Fruit fly (Drosophila melanogaster) whole organism, embryonic: ENCODE results near the gene erm.
A peak's percentile ranks its signal among the peaks of the same experiment; 100 is the strongest.

ENCODE experiments used
- Bdp1 ChIP-seq: fragments of 200-800 bp; sonication (Bioruptor generic); optimal IDR thresholded peaks from 3 replicates; lab custom pipeline; 2016; ENCODE audit warnings: missing biosample characterization, missing genetic modification characterization
- Bteb2 ChIP-seq: fragments of 200-800 bp; sonication (Bioruptor generic); optimal IDR thresholded peaks from 2 replicates; lab custom pipeline; 2016; ENCODE audit warnings: missing biosample characterization, missing genetic modification characterization
- CG10565 ChIP-seq: fragments of 200-800 bp; sonication (Bioruptor generic); optimal IDR thresholded peaks from 3 replicates; lab custom pipeline; 2016; ENCODE audit warnings: missing biosample characterization, mild to moderate bottlenecking, missing genetic modification characterization
- CG12071 ChIP-seq: fragments of 200-800 bp; sonication (Bioruptor generic); optimal IDR thresholded peaks from 3 replicates; lab custom pipeline; 2018; ENCODE audit warnings: missing biosample characterization, mild to moderate bottlenecking, missing genetic modification characterization
- CG15696 ChIP-seq: fragments of 200-800 bp; sonication (Bioruptor generic); optimal IDR thresholded peaks from 2 replicates; lab custom pipeline; 2019; ENCODE audit warnings: missing biosample characterization, mild to moderate bottlenecking, missing genetic modification characterization, moderate library complexity
- CG17361 ChIP-seq: fragments of 200-800 bp; sonication (Bioruptor generic); IDR thresholded peaks from 3 replicates; pipeline ENCODE4 v1.3.6; 2022; ENCODE audit warnings: missing biosample characterization, missing genetic modification characterization
- CG17568 ChIP-seq: fragments of 200-800 bp; sonication (Bioruptor generic); optimal IDR thresholded peaks from 2 replicates; lab custom pipeline; 2018; ENCODE audit warnings: missing biosample characterization, mild to moderate bottlenecking, missing genetic modification characterization, moderate library complexity
- CG2120 ChIP-seq: fragments of 200-800 bp; sonication (Bioruptor generic); optimal IDR thresholded peaks from 3 replicates; lab custom pipeline; 2016; ENCODE audit warnings: missing biosample characterization, missing genetic modification characterization
- CG31224 ChIP-seq: fragments of 200-800 bp; sonication (Bioruptor generic); IDR thresholded peaks from 2 replicates; pipeline ENCODE4 v1.3.6; 2022; ENCODE audit warnings: missing biosample characterization, missing genetic modification characterization
- CG31388 ChIP-seq: fragments of 200-800 bp; sonication (Bioruptor generic); optimal IDR thresholded peaks from 2 replicates; lab custom pipeline; 2016; ENCODE audit warnings: missing biosample characterization, missing genetic modification characterization
- CG32767 ChIP-seq: fragments of 200-800 bp; sonication (Bioruptor generic); IDR thresholded peaks from 2 replicates; pipeline ENCODE4 v1.3.6; 2022; ENCODE audit warnings: missing biosample characterization, missing genetic modification characterization
- CG3847 ChIP-seq: fragments of 200-800 bp; sonication (Bioruptor generic); IDR thresholded peaks from 2 replicates; pipeline ENCODE4 v1.3.6; 2022; ENCODE audit warnings: missing biosample characterization, missing genetic modification characterization
- CG4820 ChIP-seq: fragments of 200-800 bp; sonication (Bioruptor generic); optimal IDR thresholded peaks from 3 replicates; lab custom pipeline; 2016; ENCODE audit warnings: missing biosample characterization, missing genetic modification characterization
- CG5953 ChIP-seq: fragments of 200-800 bp; sonication (Bioruptor generic); IDR thresholded peaks from 2 replicates; pipeline ENCODE4 v1.3.6; 2022; ENCODE audit warnings: missing biosample characterization, missing genetic modification characterization
- CG7745 ChIP-seq: fragments of 200-800 bp; sonication (Bioruptor generic); optimal IDR thresholded peaks from 2 replicates; lab custom pipeline; 2018; ENCODE audit warnings: missing biosample characterization, mild to moderate bottlenecking, missing genetic modification characterization, moderate library complexity
- Dip2 ChIP-seq: fragments of 200-800 bp; sonication (Bioruptor generic); IDR thresholded peaks from 2 replicates; pipeline ENCODE4 v1.3.6; 2022; ENCODE audit warnings: missing biosample characterization, missing genetic modification characterization
- E2f2 ChIP-seq: fragments of 200-800 bp; sonication (Bioruptor generic); IDR thresholded peaks from 2 replicates; pipeline ENCODE4 v1.3.6; 2022; ENCODE audit warnings: missing biosample characterization, missing genetic modification characterization
- ERR ChIP-seq: fragments of 200-800 bp; sonication (Bioruptor generic); optimal IDR thresholded peaks from 2 replicates; lab custom pipeline; 2016; ENCODE audit warnings: missing biosample characterization, missing genetic modification characterization
- Eip74EF ChIP-seq, 2 experiments: fragments of 200-800 bp in 1 of 2; fragments of >200 bp in 1 of 2; sonication (Bioruptor generic) in 1 of 2; optimal IDR thresholded peaks; 2 replicates each; lab custom pipeline; 2017 to 2019; ENCODE audit warnings: missing biosample characterization in 2 of 2, missing genetic modification characterization in 2 of 2, mild to moderate bottlenecking in 1 of 2, moderate library complexity in 1 of 2
- Fer2 ChIP-seq: fragments of 200-800 bp; sonication (Bioruptor generic); optimal IDR thresholded peaks from 2 replicates; lab custom pipeline; 2018; ENCODE audit warnings: missing biosample characterization, mild to moderate bottlenecking, missing genetic modification characterization, moderate library complexity
- GATAe ChIP-seq: fragments of 200-800 bp; sonication (Bioruptor generic); conservative IDR thresholded peaks from 2 replicates; pipeline ENCODE4 v1.3.6; 2022; ENCODE audit warnings: missing biosample characterization, missing genetic modification characterization
- HLH4C ChIP-seq: fragments of 200-800 bp; sonication (Bioruptor generic); IDR thresholded peaks from 3 replicates; pipeline ENCODE4 v1.3.6; 2022; ENCODE audit warnings: missing biosample characterization, missing genetic modification characterization; ENCODE audit not compliant: partially characterized antibody
- Hmx ChIP-seq: fragments of 200-800 bp; sonication (Bioruptor generic); optimal IDR thresholded peaks from 2 replicates; lab custom pipeline; 2016; ENCODE audit warnings: missing biosample characterization, missing genetic modification characterization
- Mad ChIP-seq: fragments of 200-800 bp; sonication (Bioruptor generic); optimal IDR thresholded peaks from 2 replicates; lab custom pipeline; 2016; ENCODE audit warnings: missing biosample characterization, missing genetic modification characterization
- Mrtf ChIP-seq: fragments of 200-800 bp; sonication (Bioruptor generic); IDR thresholded peaks from 3 replicates; pipeline ENCODE4 v1.3.6; 2022; ENCODE audit warnings: missing biosample characterization, missing genetic modification characterization
- Neu2 ChIP-seq: fragments of 200-800 bp; sonication (Bioruptor generic); optimal IDR thresholded peaks from 3 replicates; lab custom pipeline; 2016; ENCODE audit warnings: missing biosample characterization, missing genetic modification characterization, borderline replicate concordance
- Nf-YA ChIP-seq: fragments of 200-800 bp; sonication (Bioruptor generic); IDR thresholded peaks from 2 replicates; pipeline ENCODE4 v1.3.6; 2022; ENCODE audit warnings: missing biosample characterization, missing genetic modification characterization
- PHDP ChIP-seq: fragments of 200-800 bp; sonication (Bioruptor generic); optimal IDR thresholded peaks from 3 replicates; lab custom pipeline; 2018; ENCODE audit warnings: missing biosample characterization, mild to moderate bottlenecking, missing genetic modification characterization, moderate library complexity
- YL-1 ChIP-seq: fragments of 200-800 bp; sonication (Bioruptor generic); optimal IDR thresholded peaks from 3 replicates; lab custom pipeline; 2017; ENCODE audit warnings: missing biosample characterization, mild to moderate bottlenecking, missing genetic modification characterization
- ap ChIP-seq: fragments of 200-800 bp; sonication (Bioruptor generic); IDR thresholded peaks from 2 replicates; pipeline ENCODE4 v1.3.6; 2022; ENCODE audit warnings: missing biosample characterization, missing genetic modification characterization
- chif ChIP-seq, 2 experiments: fragments of 200-800 bp; sonication (Bioruptor generic); optimal IDR thresholded peaks; 3 replicates each; lab custom pipeline; 2016; ENCODE audit warnings: missing biosample characterization in 2 of 2, missing genetic modification characterization in 2 of 2
- chm ChIP-seq: fragments of 200-800 bp; sonication (Bioruptor generic); IDR thresholded peaks from 2 replicates; pipeline ENCODE4 v1.3.6; 2022; ENCODE audit warnings: missing biosample characterization, missing genetic modification characterization
- ci ChIP-seq: fragments of 200-800 bp; sonication (Bioruptor generic); IDR thresholded peaks from 3 replicates; pipeline ENCODE4 v1.3.6; 2022; ENCODE audit warnings: missing biosample characterization, missing genetic modification characterization
- crc ChIP-seq: fragments of 200-800 bp; sonication (Bioruptor generic); optimal IDR thresholded peaks from 2 replicates; lab custom pipeline; 2016; ENCODE audit warnings: missing biosample characterization, missing genetic modification characterization
- cwo ChIP-seq: fragments of 200-800 bp; sonication (Bioruptor generic); optimal IDR thresholded peaks from 3 replicates; lab custom pipeline; 2017; ENCODE audit warnings: missing biosample characterization, missing genetic modification characterization, mild to moderate bottlenecking, moderate library complexity, missing genetic modification reagents
- ftz-f1 ChIP-seq: fragments of 200-800 bp; sonication (Bioruptor generic); optimal IDR thresholded peaks from 2 replicates; lab custom pipeline; 2016; ENCODE audit warnings: missing biosample characterization, missing genetic modification characterization
- gem ChIP-seq: fragments of 200-800 bp; sonication (Bioruptor generic); optimal IDR thresholded peaks from 2 replicates; lab custom pipeline; 2019; ENCODE audit warnings: missing biosample characterization, mild to moderate bottlenecking, missing genetic modification characterization, moderate library complexity
- gro ChIP-seq: fragments of 200-800 bp; sonication (Bioruptor generic); optimal IDR thresholded peaks from 2 replicates; lab custom pipeline; 2016; ENCODE audit warnings: missing biosample characterization, missing genetic modification characterization
- inv ChIP-seq: fragments of 200-800 bp; sonication (Bioruptor generic); IDR thresholded peaks from 2 replicates; pipeline ENCODE4 v1.3.6; 2022; ENCODE audit warnings: missing biosample characterization, missing genetic modification characterization; ENCODE audit not compliant: partially characterized antibody
- kay ChIP-seq: fragments of 200-800 bp; sonication (Bioruptor generic); optimal IDR thresholded peaks from 2 replicates; lab custom pipeline; 2016; ENCODE audit warnings: missing biosample characterization, missing genetic modification characterization
- klu ChIP-seq: fragments of 200-800 bp; sonication (Bioruptor generic); IDR thresholded peaks from 2 replicates; pipeline ENCODE4 v1.3.6; 2022; ENCODE audit warnings: missing biosample characterization, missing genetic modification characterization
- lbe ChIP-seq: fragments of 200-800 bp; sonication (Bioruptor generic); optimal IDR thresholded peaks from 2 replicates; lab custom pipeline; 2016; ENCODE audit warnings: missing biosample characterization, mild to moderate bottlenecking, missing genetic modification characterization
- mld ChIP-seq: fragments of 200-800 bp; sonication (Bioruptor generic); IDR thresholded peaks from 3 replicates; pipeline ENCODE4 v1.3.6; 2022; ENCODE audit warnings: missing biosample characterization, missing genetic modification characterization; ENCODE audit not compliant: partially characterized antibody
- peb ChIP-seq: fragments of 200-800 bp; sonication (Bioruptor generic); IDR thresholded peaks from 2 replicates; pipeline ENCODE4 v1.3.6; 2022; ENCODE audit warnings: missing biosample characterization, missing genetic modification characterization
- sd ChIP-seq: fragments of 200-800 bp; sonication (Bioruptor generic); optimal IDR thresholded peaks from 3 replicates; lab custom pipeline; 2018; ENCODE audit warnings: missing biosample characterization, mild to moderate bottlenecking, missing genetic modification characterization, moderate library complexity
- sens ChIP-seq: fragments of 200-800 bp; sonication (Bioruptor generic); peaks from one replicate; lab custom pipeline; 2016; ENCODE audit warnings: missing biosample characterization, missing genetic modification characterization
- shn ChIP-seq: fragments of 200-800 bp; sonication (Bioruptor generic); optimal IDR thresholded peaks from 3 replicates; lab custom pipeline; 2016; ENCODE audit warnings: missing biosample characterization, missing genetic modification characterization
- sim ChIP-seq: fragments of 200-800 bp; sonication (Bioruptor generic); IDR thresholded peaks from 2 replicates; pipeline ENCODE4 v1.3.6; 2022; ENCODE audit warnings: missing biosample characterization, missing genetic modification characterization
- sima ChIP-seq: fragments of 200-800 bp; sonication (Bioruptor generic); optimal IDR thresholded peaks from 2 replicates; lab custom pipeline; 2016; ENCODE audit warnings: missing biosample characterization, missing genetic modification characterization
- zen ChIP-seq: fragments of 200-800 bp; sonication (Bioruptor generic); optimal IDR thresholded peaks from 3 replicates; lab custom pipeline; 2018; ENCODE audit warnings: missing biosample characterization, mild to moderate bottlenecking, missing genetic modification characterization, moderate library complexity

Gene erm

DNA sequence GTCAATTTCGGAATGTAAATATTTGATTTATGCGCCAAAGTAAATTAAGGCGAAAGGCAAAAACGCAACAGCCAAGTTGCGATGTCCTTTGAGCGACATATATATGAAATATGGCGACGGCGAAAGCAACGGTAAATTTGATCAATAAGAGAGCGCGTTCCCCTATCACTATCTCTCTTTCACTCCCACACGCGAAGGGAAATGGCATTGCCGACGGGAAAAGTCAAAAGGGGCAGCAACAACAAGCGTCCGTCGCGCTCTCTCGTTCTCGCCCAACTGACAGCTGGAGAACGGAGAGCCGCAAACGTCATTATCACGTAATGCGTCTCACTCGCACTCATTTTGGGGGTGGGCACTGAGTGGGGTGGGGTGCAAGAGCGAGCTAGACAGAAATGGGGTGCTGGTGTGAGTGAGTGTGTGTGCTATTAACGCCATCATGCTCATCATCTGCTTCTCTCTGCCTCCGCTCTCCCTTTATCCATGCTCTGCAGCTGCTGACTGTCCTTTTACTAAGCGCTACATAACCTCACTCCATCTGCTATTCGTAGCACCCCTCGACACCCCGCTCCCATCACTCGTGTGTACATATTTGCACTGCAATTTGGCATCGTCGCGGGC, at the start of gene erm (continued):
- no peak for TF ChIP-seq CG31388
- TF ChIP-seq chif (GFP tag; optimal IDR thresholded peaks at IDR 0.05; lab: Kevin White, UChicago): no peak

DNA sequence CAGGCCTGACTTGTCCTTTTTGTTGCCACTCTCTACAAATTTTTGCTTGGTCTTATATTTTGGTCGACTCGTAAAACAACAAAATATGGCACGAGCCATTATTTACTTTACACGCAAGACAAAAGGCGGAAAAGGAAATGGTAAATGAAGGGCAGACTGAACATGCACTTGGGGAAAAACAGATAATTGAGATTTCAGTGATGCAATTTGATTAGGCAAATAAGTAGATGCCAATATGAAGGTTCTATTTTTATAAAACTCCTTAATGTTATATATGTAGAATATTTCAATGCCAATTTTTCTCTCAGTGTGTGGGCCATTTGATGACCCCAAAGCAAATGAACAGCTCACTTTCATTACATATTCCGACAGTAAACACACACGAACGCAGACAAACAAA, 45.0 kb upstream of the erm start:
- TF ChIP-seq gem (tag; lab: Kevin White, UChicago): peak; percentile 46
- TF ChIP-seq shn (GFP tag; lab: Kevin White, UChicago): no peak
- TF ChIP-seq HLH4C (GFP tag; lab: Robert Waterston, UW): no peak
- TF ChIP-seq CG2120: peak; percentile 55
- no peak for TF ChIP-seq zen (tag; lab: Kevin White, UChicago)
- no peak for TF ChIP-seq CG17568
- TF ChIP-seq Bteb2 (GFP tag; lab: Kevin White, UChicago): no peak
- TF ChIP-seq CG12071 (GFP tag; lab: Kevin White, UChicago): no peak
- no peak for TF ChIP-seq CG32767 (GFP tag; lab: Robert Waterston, UW)
- TF ChIP-seq Mrtf (GFP tag; lab: Robert Waterston, UW): 0 out of 3 replicates have a peak, but pooled peaks have one; percentile 8
- peak; percentile 55 for TF ChIP-seq sens
- no peak for TF ChIP-seq ap (GFP tag; lab: Robert Waterston, UW)
- TF ChIP-seq CG3847 (GFP tag; lab: Robert Waterston, UW): no peak
- TF ChIP-seq kay (GFP tag; lab: Kevin White, UChicago): no peak
- TF ChIP-seq PHDP (tag; lab: Kevin White, UChicago): no peak
- TF ChIP-seq gro (GFP tag; lab: Kevin White, UChicago): no peak
- no peak for TF ChIP-seq Hmx (GFP tag; lab: Kevin White, UChicago)
- TF ChIP-seq ci (GFP tag; lab: Robert Waterston, UW): no peak
- TF ChIP-seq GATAe (GFP tag; lab: Robert Waterston, UW): no peak
- no peak for TF ChIP-seq inv (GFP tag; lab: Robert Waterston, UW)
- no peak for TF ChIP-seq CG10565 (GFP tag; lab: Kevin White, UChicago)
- no peak for TF ChIP-seq Eip74EF (GFP tag; optimal IDR thresholded peaks at IDR 0.05; lab: Kevin White, UChicago)
- TF ChIP-seq cwo (GFP tag; lab: Kevin White, UChicago): peak; percentile 23
- no peak for TF ChIP-seq peb (GFP tag; lab: Robert Waterston, UW)
- TF ChIP-seq Fer2 (tag; lab: Kevin White, UChicago): no peak
- TF ChIP-seq sim (GFP tag; lab: Robert Waterston, UW): no peak
- no peak for TF ChIP-seq ftz-f1 (GFP tag; lab: Kevin White, UChicago)
- no peak for TF ChIP-seq ERR
- no peak for TF ChIP-seq sima (GFP tag; lab: Kevin White, UChicago)
- TF ChIP-seq Dip2 (GFP tag; lab: Robert Waterston, UW): no peak
- TF ChIP-seq CG5953 (GFP tag; lab: Robert Waterston, UW): no peak
- no peak for TF ChIP-seq Mad (GFP tag; lab: Kevin White, UChicago)
- no peak for TF ChIP-seq Bdp1 (GFP tag; lab: Kevin White, UChicago)
- TF ChIP-seq crc (GFP tag; lab: Kevin White, UChicago): no peak
- no peak for TF ChIP-seq CG31224 (GFP tag; lab: Robert Waterston, UW)
- TF ChIP-seq CG4820: no peak
- TF ChIP-seq YL-1 (GFP tag; lab: Kevin White, UChicago): no peak
- no peak for TF ChIP-seq mld
- TF ChIP-seq CG15696: no peak
- TF ChIP-seq CG7745: no peak
- no peak for TF ChIP-seq CG17361 (GFP tag; lab: Robert Waterston, UW)
- TF ChIP-seq chm (GFP tag; lab: Robert Waterston, UW): no peak
- TF ChIP-seq E2f2 (GFP tag; lab: Robert Waterston, UW): no peak
- no peak for TF ChIP-seq Nf-YA (GFP tag; lab: Robert Waterston, UW)
- no peak for TF ChIP-seq lbe
- no peak for TF ChIP-seq Neu2 (GFP tag; lab: Kevin White, UChicago)
- TF ChIP-seq klu (GFP tag; lab: Robert Waterston, UW): no peak
- no peak for TF ChIP-seq sd (tag; lab: Kevin White, UChicago)
